Worm (Caenorhabditis elegans) whole organism, L4 larva: ENCODE results near the gene yju-2.

ENCODE experiments used
- D1046.2 ChIP-seq: fragments of 200-800 bp; sonication (Bioruptor generic); IDR thresholded peaks from 2 replicates; pipeline ENCODE4 v1.3.6; 2022; ENCODE audit warnings: missing genetic modification characterization, missing compliant biosample characterization
- F10B5.3 ChIP-seq: sonication (generic microtip); optimal IDR thresholded peaks from 2 replicates; lab custom pipeline; 2016; ENCODE audit warnings: mild to moderate bottlenecking, missing genetic modification characterization, missing compliant biosample characterization
- F37D6.2 ChIP-seq: sonication (generic microtip); optimal IDR thresholded peaks from 2 replicates; lab custom pipeline; 2016; ENCODE audit warnings: mild to moderate bottlenecking, missing genetic modification characterization, missing compliant biosample characterization
- F44E2.7 ChIP-seq: fragments of 200-800 bp; sonication (Bioruptor generic); IDR thresholded peaks from 2 replicates; pipeline ENCODE4 v2.1.2; 2022; ENCODE audit warnings: missing genetic modification characterization, missing compliant biosample characterization
- Y105C5A.15 ChIP-seq: fragments of 200-800 bp; sonication (Bioruptor generic); IDR thresholded peaks from 2 replicates; pipeline ENCODE4 v1.3.6; 2022; ENCODE audit warnings: missing genetic modification characterization, missing compliant biosample characterization
- Y48G9A.11 ChIP-seq: fragments of 200-800 bp; sonication (Bioruptor generic); IDR thresholded peaks from 2 replicates; pipeline ENCODE4 v1.3.6; 2022; ENCODE audit warnings: missing genetic modification reagents, missing genetic modification characterization, missing compliant biosample characterization
- ZK546.5 ChIP-seq, 2 experiments: sonication (generic microtip); optimal IDR thresholded peaks; 2 replicates each; lab custom pipeline; 2017; ENCODE audit warnings: missing biosample characterization in 2 of 2, missing genetic modification characterization in 2 of 2
- aly-2 ChIP-seq: sonication (generic microtip); optimal IDR thresholded peaks from 2 replicates; lab custom pipeline; 2018; ENCODE audit warnings: missing biosample characterization, missing genetic modification characterization
- attf-4 ChIP-seq: sonication (generic microtip); optimal IDR thresholded peaks from 3 replicates; lab custom pipeline; 2017; ENCODE audit warnings: missing biosample characterization, missing genetic modification characterization
- ceh-32 ChIP-seq: sonication (generic microtip); optimal IDR thresholded peaks from 2 replicates; lab custom pipeline; 2016; ENCODE audit warnings: mild to moderate bottlenecking, missing genetic modification characterization, missing compliant biosample characterization; ENCODE audit not compliant: poor library complexity
- ceh-44 ChIP-seq: fragments of 200-800 bp; sonication (Bioruptor generic); IDR thresholded peaks from 2 replicates; pipeline ENCODE4 v1.3.6; 2022; ENCODE audit warnings: missing genetic modification reagents, missing genetic modification characterization, missing compliant biosample characterization
- ceh-82 ChIP-seq: sonication (generic microtip); optimal IDR thresholded peaks from 2 replicates; lab custom pipeline; 2017; ENCODE audit warnings: missing biosample characterization, missing genetic modification characterization
- cey-2 ChIP-seq: sonication (generic microtip); optimal IDR thresholded peaks from 3 replicates; lab custom pipeline; 2017; ENCODE audit warnings: missing genetic modification characterization, mild to moderate bottlenecking, missing compliant biosample characterization, antibody characterized with exemption, borderline replicate concordance; ENCODE audit not compliant: insufficient read depth
- ctbp-1 ChIP-seq: fragments of 200-800 bp; sonication (Bioruptor generic); IDR thresholded peaks from 2 replicates; pipeline ENCODE4 v1.3.6; 2022; ENCODE audit warnings: missing genetic modification reagents, missing genetic modification characterization, missing compliant biosample characterization
- daf-12 ChIP-seq: fragments of 150-350 bp; optimal IDR thresholded peaks from 2 replicates; lab custom pipeline; 2014; ENCODE audit warnings: missing biosample characterization, missing genetic modification reagents, missing genetic modification characterization
- daf-19 ChIP-seq: fragments of 200-800 bp; sonication (Bioruptor generic); conservative IDR thresholded peaks from 2 replicates; pipeline ENCODE4 v1.3.6; 2022; ENCODE audit warnings: missing genetic modification characterization, missing compliant biosample characterization
- daf-8 ChIP-seq: fragments of 200-800 bp; sonication (Bioruptor generic); IDR thresholded peaks from 2 replicates; pipeline ENCODE4 v1.3.6; 2022; ENCODE audit warnings: missing genetic modification characterization, missing compliant biosample characterization
- dmd-6 ChIP-seq: fragments of 200-800 bp; sonication (Bioruptor generic); IDR thresholded peaks from 2 replicates; pipeline ENCODE4 v1.3.6; 2022; ENCODE audit warnings: missing genetic modification reagents, missing genetic modification characterization, missing compliant biosample characterization
- dmd-8 ChIP-seq: fragments of 200-800 bp; sonication (Bioruptor generic); IDR thresholded peaks from 2 replicates; pipeline ENCODE4 v1.3.6; 2022; ENCODE audit warnings: missing genetic modification characterization, missing compliant biosample characterization
- dpl-1 ChIP-seq: fragments of 150-350 bp; optimal IDR thresholded peaks from 2 replicates; lab custom pipeline; 2014; ENCODE audit warnings: missing biosample characterization, missing genetic modification reagents, missing genetic modification characterization
- dve-1 ChIP-seq: sonication (generic microtip); optimal IDR thresholded peaks from 2 replicates; lab custom pipeline; 2017; ENCODE audit warnings: antibody characterized with exemption, mild to moderate bottlenecking, missing genetic modification characterization, missing compliant biosample characterization; ENCODE audit not compliant: insufficient read depth
- fkh-10 ChIP-seq: fragments of 150-350 bp; optimal IDR thresholded peaks from 2 replicates; lab custom pipeline; 2014; ENCODE audit warnings: missing biosample characterization, missing genetic modification reagents, missing genetic modification characterization
- jun-1 ChIP-seq: fragments of 150-350 bp; optimal IDR thresholded peaks from 2 replicates; lab custom pipeline; 2014; ENCODE audit warnings: missing biosample characterization, missing genetic modification reagents, missing genetic modification characterization
- lim-7 ChIP-seq: fragments of 200-800 bp; sonication (Bioruptor generic); IDR thresholded peaks from 2 replicates; pipeline ENCODE4 v1.3.6; 2022; ENCODE audit warnings: missing genetic modification characterization, missing compliant biosample characterization
- lin-1 ChIP-seq: fragments of 200-800 bp; sonication (Bioruptor generic); IDR thresholded peaks from 2 replicates; pipeline ENCODE4 v1.3.6; 2022; ENCODE audit warnings: missing genetic modification reagents, missing genetic modification characterization, missing compliant biosample characterization
- lin-15B ChIP-seq: fragments of 150-350 bp; sonication (generic microtip); optimal IDR thresholded peaks from 3 replicates; lab custom pipeline; 2014; ENCODE audit warnings: missing biosample characterization, missing genetic modification characterization
- lin-29 ChIP-seq: fragments of 200-800 bp; sonication (Bioruptor generic); IDR thresholded peaks from 2 replicates; pipeline ENCODE4 v1.3.6; 2022; ENCODE audit warnings: missing genetic modification reagents, missing genetic modification characterization, missing compliant biosample characterization
- lin-38 ChIP-seq: fragments of 200-800 bp; sonication (Bioruptor generic); IDR thresholded peaks from 2 replicates; pipeline ENCODE4 v1.3.6; 2022; ENCODE audit warnings: missing genetic modification reagents, missing genetic modification characterization, missing compliant biosample characterization
- mxl-3 ChIP-seq: fragments of 200-800 bp; sonication (Bioruptor generic); optimal IDR thresholded peaks from 2 replicates; lab custom pipeline; 2018; ENCODE audit warnings: mild to moderate bottlenecking, missing genetic modification characterization, missing compliant biosample characterization
- nhr-102 ChIP-seq: sonication (generic microtip); optimal IDR thresholded peaks from 2 replicates; lab custom pipeline; 2016; ENCODE audit warnings: mild to moderate bottlenecking, missing genetic modification characterization, moderate library complexity, missing compliant biosample characterization
- nhr-237 ChIP-seq: sonication (generic microtip); optimal IDR thresholded peaks from 2 replicates; lab custom pipeline; 2017; ENCODE audit warnings: missing biosample characterization, missing genetic modification characterization
- nhr-25 ChIP-seq: sonication (generic microtip); optimal IDR thresholded peaks from 2 replicates; lab custom pipeline; 2017; ENCODE audit warnings: missing genetic modification characterization, mild to moderate bottlenecking, missing compliant biosample characterization, antibody characterized with exemption, moderate library complexity, borderline replicate concordance; ENCODE audit not compliant: insufficient read depth
- nhr-28 ChIP-seq: fragments of 150-350 bp; optimal IDR thresholded peaks from 2 replicates; lab custom pipeline; 2014; ENCODE audit warnings: missing biosample characterization, missing genetic modification characterization
- nhr-48 ChIP-seq: sonication (generic microtip); optimal IDR thresholded peaks from 2 replicates; lab custom pipeline; 2016; ENCODE audit warnings: mild to moderate bottlenecking, missing genetic modification characterization, missing compliant biosample characterization
- pha-4 ChIP-seq, 2 experiments: fragments of 150-350 bp in 1 of 2; fragments of 200-800 bp in 1 of 2; sonication (Bioruptor generic) in 1 of 2; IDR thresholded peaks in 1 of 2; optimal IDR thresholded peaks in 1 of 2; 2 replicates each; pipeline versions ENCODE4 v1.3.6 to Lab custom; 2014 to 2022; ENCODE audit warnings: missing genetic modification characterization in 2 of 2, missing genetic modification reagents in 2 of 2, missing biosample characterization in 1 of 2, missing compliant biosample characterization in 1 of 2
- php-3 ChIP-seq: fragments of 200-800 bp; sonication (Bioruptor generic); IDR thresholded peaks from 2 replicates; pipeline ENCODE4 v1.3.6; 2022; ENCODE audit warnings: missing genetic modification reagents, missing genetic modification characterization, missing compliant biosample characterization
- pqm-1 ChIP-seq: sonication (generic microtip); optimal IDR thresholded peaks from 2 replicates; lab custom pipeline; 2017; ENCODE audit warnings: missing biosample characterization, missing genetic modification characterization
- rbr-2 ChIP-seq: sonication (generic microtip); optimal IDR thresholded peaks from 2 replicates; lab custom pipeline; 2016; ENCODE audit warnings: missing genotype, missing genetic modification characterization, missing compliant biosample characterization
- sdz-12 ChIP-seq: fragments of 200-800 bp; sonication (Bioruptor generic); optimal IDR thresholded peaks from 2 replicates; lab custom pipeline; 2018; ENCODE audit warnings: mild to moderate bottlenecking, missing genetic modification characterization, missing compliant biosample characterization
- snpc-1.2 ChIP-seq: fragments of 200-800 bp; sonication (Bioruptor generic); IDR thresholded peaks from 2 replicates; pipeline ENCODE4 v1.3.6; 2022; ENCODE audit warnings: missing genetic modification reagents, missing genetic modification characterization, missing compliant biosample characterization
- snpc-4 ChIP-seq: fragments of 150-350 bp; optimal IDR thresholded peaks from 2 replicates; lab custom pipeline; 2014; ENCODE audit warnings: missing biosample characterization, missing genetic modification characterization
- spr-1 ChIP-seq: sonication (generic microtip); optimal IDR thresholded peaks from 2 replicates; lab custom pipeline; 2016; ENCODE audit warnings: mild to moderate bottlenecking, missing genetic modification characterization, missing compliant biosample characterization
- spr-3 ChIP-seq: fragments of 200-800 bp; sonication (Bioruptor generic); optimal IDR thresholded peaks from 2 replicates; lab custom pipeline; 2018; ENCODE audit warnings: mild to moderate bottlenecking, missing genetic modification characterization, missing compliant biosample characterization
- tag-97 ChIP-seq: fragments of 200-800 bp; sonication (Bioruptor generic); IDR thresholded peaks from 2 replicates; pipeline ENCODE4 v1.3.6; 2022; ENCODE audit warnings: missing genetic modification characterization, missing compliant biosample characterization
- unc-130 ChIP-seq: sonication (generic microtip); optimal IDR thresholded peaks from 2 replicates; lab custom pipeline; 2016; ENCODE audit warnings: missing genetic modification reagents, missing genetic modification characterization, missing compliant biosample characterization
- unc-62 ChIP-seq, 3 experiments: fragments of 150-350 bp in 1 of 3; sonication (generic microtip); optimal IDR thresholded peaks in 2 of 3; peaks in 1 of 3; 1 replicate in 1 of 3; 2 replicates in 2 of 3; lab custom pipeline; 2014 to 2017; ENCODE audit warnings: missing biosample characterization in 3 of 3, missing genetic modification characterization in 3 of 3, missing genetic modification reagents in 3 of 3, missing genotype in 1 of 3
- zag-1 ChIP-seq: fragments of 150-350 bp; optimal IDR thresholded peaks from 2 replicates; lab custom pipeline; 2014; ENCODE audit warnings: missing biosample characterization, missing genetic modification characterization
- zip-11 ChIP-seq: fragments of 200-800 bp; sonication (Bioruptor generic); IDR thresholded peaks from 2 replicates; pipeline ENCODE4 v1.3.6; 2022; ENCODE audit warnings: missing genetic modification characterization, missing compliant biosample characterization
- zip-2 ChIP-seq: fragments of 150-350 bp; optimal IDR thresholded peaks from 2 replicates; lab custom pipeline; 2014; ENCODE audit warnings: missing biosample characterization, missing genetic modification characterization

The yju-2 gene

ce11 chrIII:7207903-7208497, 23.9 kb downstream of the yju-2 start, which contains the start of gene rpl-6 (continued):
- TF ChIP-seq dve-1 (tag; lab: Kevin White, UChicago) (peak; percentile 86), lin-15B (tag; lab: Kevin White, UChicago) (no peak), cey-2 (tag; lab: Kevin White, UChicago) (no peak), daf-19 (GFP tag; lab: Robert Waterston, UW) (peak; percentile 37; the same call in 1 of the 2 replicates), F10B5.3 (tag; lab: Kevin White, UChicago) (no peak), nhr-48 (tag; lab: Kevin White, UChicago) (peak; percentile 24), zip-2 (peak; percentile 38), pha-4 (GFP tag; IDR thresholded peaks at IDR 0.05; lab: Robert Waterston, UW) (peak; percentile 24; the same call in 1 of the 2 replicates), pha-4 (tag; optimal IDR thresholded peaks at IDR 0.05; lab: Kevin White, UChicago) (peak; percentile 86), daf-12 (tag; lab: Kevin White, UChicago) (no peak), dpl-1 (GFP tag; lab: Kevin White, UChicago) (peak; percentile 88), unc-130 (peak; percentile 41), nhr-25 (tag; lab: Kevin White, UChicago) (peak; percentile 62), ceh-82 (tag; lab: Kevin White, UChicago) (no peak), jun-1 (tag; lab: Kevin White, UChicago) (no peak), mxl-3 (GFP tag; lab: Kevin White, UChicago) (peak; percentile 31), attf-4 (tag; lab: Kevin White, UChicago) (no peak), Y105C5A.15 (GFP tag; lab: Robert Waterston, UW) (no peak), tag-97 (no peak), unc-62 (GFP tag; optimal IDR thresholded peaks at IDR 0.05 in 1 of 2; lab: Kevin White, UChicago) (no peak), unc-62 (tag; optimal IDR thresholded peaks at IDR 0.05; lab: Kevin White, UChicago) (no peak), lin-1 (GFP tag; lab: Robert Waterston, UW) (no peak), zip-11 (GFP tag; lab: Robert Waterston, UW) (no peak), rbr-2 (peak; percentile 79), lim-7 (GFP tag; lab: Robert Waterston, UW) (0 out of 2 replicates have a peak, but pooled peaks have one; percentile 17), nhr-102 (tag; lab: Kevin White, UChicago) (peak; percentile 82), lin-38 (GFP tag; lab: Robert Waterston, UW) (peak; percentile 82), D1046.2 (GFP tag; lab: Robert Waterston, UW) (peak; percentile 99), nhr-237 (tag; lab: Kevin White, UChicago) (no peak), fkh-10 (GFP tag; lab: Kevin White, UChicago) (peak; percentile 77), nhr-28 (peak; percentile 88), pqm-1 (tag; lab: Kevin White, UChicago) (no peak), spr-3 (GFP tag; lab: Kevin White, UChicago) (no peak), dmd-8 (GFP tag; lab: Robert Waterston, UW) (no peak), aly-2 (tag; lab: Kevin White, UChicago) (no peak), ceh-32 (tag; lab: Kevin White, UChicago) (no peak), lin-29 (GFP tag; lab: Robert Waterston, UW) (no peak), snpc-1.2 (GFP tag; lab: Robert Waterston, UW) (no peak), ctbp-1 (GFP tag; lab: Robert Waterston, UW) (peak; percentile 46; the same call in 1 of the 2 replicates), ceh-44 (GFP tag; lab: Robert Waterston, UW) (0 out of 2 replicates have a peak, but pooled peaks have one; percentile 32), php-3 (GFP tag; lab: Robert Waterston, UW) (no peak), F37D6.2 (tag; lab: Kevin White, UChicago) (peak; percentile 46), snpc-4 (tag; lab: Kevin White, UChicago) (peak; percentile 25), F44E2.7 (GFP tag; lab: Robert Waterston, UW) (no peak), zag-1 (no peak), Y48G9A.11 (GFP tag; lab: Robert Waterston, UW) (no peak), dmd-6 (GFP tag; lab: Robert Waterston, UW) (peak; percentile 60), spr-1 (tag; lab: Kevin White, UChicago) (peak; percentile 56), sdz-12 (GFP tag; lab: Kevin White, UChicago) (no peak), daf-8 (GFP tag; lab: Robert Waterston, UW) (no peak), ZK546.5 (tag; optimal IDR thresholded peaks at IDR 0.05; lab: Kevin White, UChicago) (peak in 1 of 2 experiments; percentile 77)
